Worm (Caenorhabditis elegans): ENCODE data around the gene flp-20.

DNA sequence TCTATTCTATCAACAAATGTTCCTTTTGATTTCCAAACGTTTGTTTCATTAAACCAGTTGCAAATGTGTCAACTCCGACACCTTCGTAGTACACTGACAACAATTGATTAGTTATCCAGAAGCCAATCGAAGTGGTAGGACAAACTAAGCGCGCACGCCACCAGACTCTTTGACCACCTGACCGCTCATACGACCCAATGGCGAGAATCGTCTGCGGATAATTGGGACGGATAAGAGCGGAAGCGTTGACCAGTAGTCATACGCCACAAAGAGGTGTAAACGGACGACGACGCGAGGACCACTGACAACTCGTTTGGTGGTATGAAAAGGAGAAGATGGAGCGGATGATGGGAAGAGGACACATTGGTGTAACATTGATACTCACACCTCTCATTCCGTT, 49.3 kb downstream of the flp-20 start:
- TF ChIP-seq egl-5 (tag; optimal IDR thresholded peaks at IDR 0.05) (no peak), ceh-9 (tag; optimal IDR thresholded peaks at IDR 0.05) (no peak), ztf-11 (tag; optimal IDR thresholded peaks at IDR 0.05) (no peak), ceh-82 (tag; optimal IDR thresholded peaks at IDR 0.05) (no peak), ceh-28 (tag; optimal IDR thresholded peaks at IDR 0.05) (no peak)
